Worm (Caenorhabditis elegans): ENCODE results near the gene F46G10.1.

Gene F46G10.1

ce11 chrX:13354672-13355407 is 43.3 kb upstream of the F46G10.1 start (continued):
- TF ChIP-seq F16B12.6 (tag; optimal IDR thresholded peaks at IDR 0.05) (no peak), C16A3.4 (tag; optimal IDR thresholded peaks at IDR 0.05) (peak; percentile 25), unc-86 (tag; optimal IDR thresholded peaks at IDR 0.05) (no peak), aly-2 (tag; optimal IDR thresholded peaks at IDR 0.05) (no peak), elt-3 (tag; optimal IDR thresholded peaks at IDR 0.05) (peak in 3 of 6 experiments; percentile 32 to 49 (median 44)), egl-13 (tag; optimal IDR thresholded peaks at IDR 0.05) (no peak), nhr-12 (tag; optimal IDR thresholded peaks at IDR 0.05) (no peak), fkh-8 (tag; optimal IDR thresholded peaks at IDR 0.05) (peak; percentile 54), alr-1 (tag; optimal IDR thresholded peaks at IDR 0.05; ENCODE audit: borderline replicate concordance) (no peak), grh-1 (GFP tag; IDR thresholded peaks at IDR 0.05) (no peak), unc-98 (GFP tag; IDR thresholded peaks at IDR 0.05) (no peak), ces-1 (GFP tag; optimal IDR thresholded peaks at IDR 0.05) (no peak), ceh-63 (GFP tag; optimal IDR thresholded peaks at IDR 0.05) (no peak), lin-14 (GFP tag; optimal IDR thresholded peaks at IDR 0.05) (peak; percentile 83), pax-3 (tag; optimal IDR thresholded peaks at IDR 0.05) (no peak), dsc-1 (tag; optimal IDR thresholded peaks at IDR 0.05) (peak; percentile 41), nhr-20 (tag; optimal IDR thresholded peaks at IDR 0.05) (peak; percentile 70), ztf-4 (tag; optimal IDR thresholded peaks at IDR 0.05) (peak; percentile 27), zag-1 (tag; optimal IDR thresholded peaks at IDR 0.05) (no peak), hlh-17 (GFP tag; optimal IDR thresholded peaks at IDR 0.05; ENCODE audit: borderline replicate concordance) (no peak), lsy-2 (tag; optimal IDR thresholded peaks at IDR 0.05) (peak in 1 of 2 experiments; percentile 12), ceh-88 (GFP tag; IDR thresholded peaks at IDR 0.05) (no peak), nhr-77 (tag; optimal IDR thresholded peaks at IDR 0.05) (no peak), skn-1 (tag; optimal IDR thresholded peaks at IDR 0.05) (no peak), nhr-28 (tag; optimal IDR thresholded peaks at IDR 0.05) (no peak), jun-1 (tag; optimal IDR thresholded peaks at IDR 0.05) (peak; percentile 71), mef-2 (tag; optimal IDR thresholded peaks at IDR 0.05) (no peak), mab-9 (GFP tag; IDR thresholded peaks at IDR 0.05) (no peak), pqm-1 (tag; optimal IDR thresholded peaks at IDR 0.05) (no peak), efl-3 (GFP tag; optimal IDR thresholded peaks at IDR 0.05) (no peak), pag-3 (tag; optimal IDR thresholded peaks at IDR 0.05; ENCODE audit: borderline replicate concordance, insufficient read depth) (no peak), sup-37 (GFP tag; optimal IDR thresholded peaks at IDR 0.05) (no peak), ceh-82 (tag; optimal IDR thresholded peaks at IDR 0.05) (no peak), ets-5 (GFP tag; IDR thresholded peaks at IDR 0.05) (no peak), C34B4.2 (tag; optimal IDR thresholded peaks at IDR 0.05) (no peak)

- TF ChIP-seq lir-3 (tag; optimal IDR thresholded peaks at IDR 0.05; ENCODE audit: poor library complexity), result peak; percentile 17
- TF ChIP-seq alr-1 (tag; optimal IDR thresholded peaks at IDR 0.05; ENCODE audit: borderline replicate concordance), result no peak
- TF ChIP-seq nhr-19 (GFP tag; conservative IDR thresholded peaks at IDR 0.05), result peak; percentile 98
- peak in 2 of 3 experiments; percentile 6 to 22 for TF ChIP-seq dpl-1 (GFP tag; optimal IDR thresholded peaks at IDR 0.05)
- no peak for TF ChIP-seq unc-98 (GFP tag; IDR thresholded peaks at IDR 0.05)
- no peak for TF ChIP-seq ceh-63 (GFP tag; optimal IDR thresholded peaks at IDR 0.05)
- peak; percentile 81 for TF ChIP-seq tbx-2 (tag; optimal IDR thresholded peaks at IDR 0.05)
- peak; percentile 92 for TF ChIP-seq lin-14 (GFP tag; optimal IDR thresholded peaks at IDR 0.05)
- TF ChIP-seq nhr-20 (tag; optimal IDR thresholded peaks at IDR 0.05), result peak; percentile 99
- TF ChIP-seq mab-9 (GFP tag; IDR thresholded peaks at IDR 0.05), result no peak
- no peak for TF ChIP-seq aha-1 (tag; optimal IDR thresholded peaks at IDR 0.05)
- TF ChIP-seq fos-1 (tag; optimal IDR thresholded peaks at IDR 0.05), result peak; percentile 26
- peak; percentile 41 for TF ChIP-seq nhr-76 (tag; optimal IDR thresholded peaks at IDR 0.05)
- no peak for TF ChIP-seq fkh-4 (tag; optimal IDR thresholded peaks at IDR 0.05; ENCODE audit: borderline replicate concordance)
- peak; percentile 55 to 77 for TF ChIP-seq egl-27 (tag; optimal IDR thresholded peaks at IDR 0.05)
- peak; percentile 99 for TF ChIP-seq nhr-85 (tag)
- TF ChIP-seq nhr-47 (tag; optimal IDR thresholded peaks at IDR 0.05), result peak; percentile 73
- TF ChIP-seq rnt-1 (tag; optimal IDR thresholded peaks at IDR 0.05), result peak; percentile 46
- peak; percentile 32 for TF ChIP-seq nhr-11 (tag; optimal IDR thresholded peaks at IDR 0.05)
- TF ChIP-seq swsn-7 (tag; optimal IDR thresholded peaks at IDR 0.05), result peak; percentile 42
- peak in 1 of 2 experiments; percentile 88 for TF ChIP-seq mdl-1 (tag; optimal IDR thresholded peaks at IDR 0.05)
- no peak for TF ChIP-seq hlh-17 (GFP tag; optimal IDR thresholded peaks at IDR 0.05; ENCODE audit: borderline replicate concordance)
- TF ChIP-seq C04F5.9 (tag; optimal IDR thresholded peaks at IDR 0.05), result no peak
Observed at ce11 chrX:13353530-13353929, 42.0 kb upstream of the F46G10.1 start.
